Worm (Caenorhabditis elegans) whole organism, L4 larva: ENCODE results near the gene Y43C5A.2.
A peak's percentile ranks its signal among the peaks of the same experiment; 100 is the strongest.

ENCODE experiments used
- F49E8.2 ChIP-seq: sonication (generic microtip); optimal IDR thresholded peaks from 2 replicates; lab custom pipeline; 2016; ENCODE audit warnings: missing compliant biosample characterization, mild to moderate bottlenecking, missing genetic modification characterization, borderline replicate concordance
- T26A8.4 ChIP-seq: fragments of 200-800 bp; sonication (Bioruptor generic); IDR thresholded peaks from 2 replicates; pipeline ENCODE4 v1.3.6; 2022; ENCODE audit warnings: missing genetic modification characterization, missing compliant biosample characterization
- aha-1 ChIP-seq: fragments of 150-350 bp; peaks from one replicate; lab custom pipeline; 2014; ENCODE audit warnings: missing biosample characterization, missing genetic modification characterization
- ama-1 ChIP-seq: fragments of 150-350 bp; optimal IDR thresholded peaks from 2 replicates; lab custom pipeline; 2014; ENCODE audit warnings: inconsistent platforms, mixed read lengths
- arid-1 ChIP-seq: fragments of 200-800 bp; sonication (Bioruptor generic); conservative IDR thresholded peaks from 2 replicates; pipeline ENCODE4 v1.3.6; 2022; ENCODE audit warnings: missing genetic modification reagents, missing genetic modification characterization, missing compliant biosample characterization
- ceh-20 ChIP-seq: fragments of 200-800 bp; sonication (Bioruptor generic); IDR thresholded peaks from 2 replicates; pipeline ENCODE4 v1.3.6; 2022; ENCODE audit warnings: missing genetic modification reagents, missing genetic modification characterization, missing compliant biosample characterization
- daf-16 ChIP-seq, 3 experiments: sonication (generic microtip); optimal IDR thresholded peaks; 2 replicates each; lab custom pipeline; 2016 to 2017; ENCODE audit warnings: missing genetic modification characterization in 3 of 3, missing genetic modification reagents in 3 of 3, mild to moderate bottlenecking in 2 of 3, missing compliant biosample characterization in 2 of 3, missing biosample characterization in 1 of 3, moderate library complexity in 1 of 3
- dmd-6 ChIP-seq: fragments of 200-800 bp; sonication (Bioruptor generic); IDR thresholded peaks from 2 replicates; pipeline ENCODE4 v1.3.6; 2022; ENCODE audit warnings: missing genetic modification reagents, missing genetic modification characterization, missing compliant biosample characterization
- dpl-1 ChIP-seq: fragments of 150-350 bp; optimal IDR thresholded peaks from 2 replicates; lab custom pipeline; 2014; ENCODE audit warnings: missing biosample characterization, missing genetic modification reagents, missing genetic modification characterization
- duxl-1 ChIP-seq: sonication (generic microtip); optimal IDR thresholded peaks from 2 replicates; lab custom pipeline; 2016; ENCODE audit warnings: mild to moderate bottlenecking, missing genetic modification characterization, moderate library complexity, missing compliant biosample characterization; ENCODE audit not compliant: poor library complexity
- gei-8 ChIP-seq: fragments of 200-800 bp; sonication (Bioruptor generic); optimal IDR thresholded peaks from 2 replicates; lab custom pipeline; 2018; ENCODE audit warnings: mild to moderate bottlenecking, missing genetic modification characterization, missing compliant biosample characterization
- hif-1 ChIP-seq, 2 experiments: sonication (generic microtip); optimal IDR thresholded peaks; 2 replicates each; lab custom pipeline; 2016 to 2017; ENCODE audit warnings: missing compliant biosample characterization in 2 of 2, missing genetic modification characterization in 2 of 2, missing genetic modification reagents in 2 of 2, missing genotype in 2 of 2, mild to moderate bottlenecking in 1 of 2
- hlh-11 ChIP-seq: fragments of 200-800 bp; sonication (Bioruptor generic); optimal IDR thresholded peaks from 2 replicates; lab custom pipeline; 2018; ENCODE audit warnings: mild to moderate bottlenecking, missing genetic modification characterization, missing compliant biosample characterization
- hlh-30 ChIP-seq: sonication (generic microtip); optimal IDR thresholded peaks from 2 replicates; lab custom pipeline; 2017; ENCODE audit warnings: antibody characterized with exemption, mild to moderate bottlenecking, missing genetic modification characterization, missing compliant biosample characterization; ENCODE audit not compliant: insufficient read depth
- hmg-1.1 ChIP-seq: fragments of 200-800 bp; sonication (Bioruptor generic); IDR thresholded peaks from 2 replicates; pipeline ENCODE4 v1.3.6; 2022; ENCODE audit warnings: missing genetic modification reagents, missing genetic modification characterization, missing compliant biosample characterization
- lin-15B ChIP-seq: fragments of 150-350 bp; sonication (generic microtip); optimal IDR thresholded peaks from 3 replicates; lab custom pipeline; 2014; ENCODE audit warnings: missing biosample characterization, missing genetic modification characterization
- lir-3 ChIP-seq: sonication (generic microtip); optimal IDR thresholded peaks from 2 replicates; lab custom pipeline; 2016; ENCODE audit warnings: mild to moderate bottlenecking, missing genetic modification characterization, missing compliant biosample characterization
- lsy-2 ChIP-seq, 2 experiments: fragments of 150-350 bp in 1 of 2; sonication (generic microtip) in 1 of 2; optimal IDR thresholded peaks; 2 replicates each; lab custom pipeline; 2014 to 2017; ENCODE audit warnings: missing biosample characterization in 2 of 2, missing genetic modification characterization in 2 of 2
- mdt-29 ChIP-seq: fragments of 200-800 bp; sonication (Bioruptor generic); IDR thresholded peaks from 2 replicates; pipeline ENCODE4 v1.3.6; 2022; ENCODE audit warnings: missing genetic modification reagents, missing genetic modification characterization, missing compliant biosample characterization
- mep-1 ChIP-seq: fragments of 150-350 bp; sonication (generic microtip); optimal IDR thresholded peaks from 3 replicates; lab custom pipeline; 2014; ENCODE audit warnings: missing biosample characterization, missing genetic modification characterization
- mes-2 ChIP-seq: sonication (generic microtip); optimal IDR thresholded peaks from 2 replicates; lab custom pipeline; 2016; ENCODE audit warnings: missing genotype, mild to moderate bottlenecking, missing genetic modification characterization, missing compliant biosample characterization; ENCODE audit not compliant: poor library complexity, severe bottlenecking
- mxl-3 ChIP-seq: fragments of 200-800 bp; sonication (Bioruptor generic); optimal IDR thresholded peaks from 2 replicates; lab custom pipeline; 2018; ENCODE audit warnings: mild to moderate bottlenecking, missing genetic modification characterization, missing compliant biosample characterization
- nhr-10 ChIP-seq: fragments of 150-350 bp; optimal IDR thresholded peaks from 2 replicates; lab custom pipeline; 2014; ENCODE audit warnings: missing biosample characterization, missing genetic modification characterization
- nhr-11 ChIP-seq: fragments of 150-350 bp; optimal IDR thresholded peaks from 2 replicates; lab custom pipeline; 2014; ENCODE audit warnings: missing biosample characterization, missing genetic modification characterization
- nhr-25 ChIP-seq: sonication (generic microtip); optimal IDR thresholded peaks from 2 replicates; lab custom pipeline; 2017; ENCODE audit warnings: missing genetic modification characterization, mild to moderate bottlenecking, missing compliant biosample characterization, antibody characterized with exemption, moderate library complexity, borderline replicate concordance; ENCODE audit not compliant: insufficient read depth
- nhr-28 ChIP-seq: fragments of 150-350 bp; optimal IDR thresholded peaks from 2 replicates; lab custom pipeline; 2014; ENCODE audit warnings: missing biosample characterization, missing genetic modification characterization
- nhr-6 ChIP-seq: fragments of 150-350 bp; optimal IDR thresholded peaks from 2 replicates; lab custom pipeline; 2014; ENCODE audit warnings: missing biosample characterization, missing genetic modification characterization
- nhr-77 ChIP-seq: fragments of 150-350 bp; optimal IDR thresholded peaks from 2 replicates; lab custom pipeline; 2014; ENCODE audit warnings: missing biosample characterization, missing genetic modification characterization
- php-3 ChIP-seq: fragments of 200-800 bp; sonication (Bioruptor generic); IDR thresholded peaks from 2 replicates; pipeline ENCODE4 v1.3.6; 2022; ENCODE audit warnings: missing genetic modification reagents, missing genetic modification characterization, missing compliant biosample characterization
- rbr-2 ChIP-seq: sonication (generic microtip); optimal IDR thresholded peaks from 2 replicates; lab custom pipeline; 2016; ENCODE audit warnings: missing genotype, missing genetic modification characterization, missing compliant biosample characterization
- skn-1 ChIP-seq: fragments of 150-350 bp; optimal IDR thresholded peaks from 2 replicates; lab custom pipeline; 2014; ENCODE audit warnings: missing biosample characterization, missing genetic modification characterization
- spr-3 ChIP-seq: fragments of 200-800 bp; sonication (Bioruptor generic); optimal IDR thresholded peaks from 2 replicates; lab custom pipeline; 2018; ENCODE audit warnings: mild to moderate bottlenecking, missing genetic modification characterization, missing compliant biosample characterization
- tag-97 ChIP-seq: fragments of 200-800 bp; sonication (Bioruptor generic); IDR thresholded peaks from 2 replicates; pipeline ENCODE4 v1.3.6; 2022; ENCODE audit warnings: missing genetic modification characterization, missing compliant biosample characterization
- unc-39 ChIP-seq: sonication (generic microtip); optimal IDR thresholded peaks from 2 replicates; lab custom pipeline; 2017; ENCODE audit warnings: missing biosample characterization, missing genetic modification characterization
- unc-62 ChIP-seq, 3 experiments: fragments of 150-350 bp in 1 of 3; sonication (generic microtip); optimal IDR thresholded peaks in 2 of 3; peaks in 1 of 3; 1 replicate in 1 of 3; 2 replicates in 2 of 3; lab custom pipeline; 2014 to 2017; ENCODE audit warnings: missing biosample characterization in 3 of 3, missing genetic modification characterization in 3 of 3, missing genetic modification reagents in 3 of 3, missing genotype in 1 of 3
- zag-1 ChIP-seq: fragments of 150-350 bp; optimal IDR thresholded peaks from 2 replicates; lab custom pipeline; 2014; ENCODE audit warnings: missing biosample characterization, missing genetic modification characterization
- zip-11 ChIP-seq: fragments of 200-800 bp; sonication (Bioruptor generic); IDR thresholded peaks from 2 replicates; pipeline ENCODE4 v1.3.6; 2022; ENCODE audit warnings: missing genetic modification characterization, missing compliant biosample characterization
- zip-2 ChIP-seq: fragments of 150-350 bp; optimal IDR thresholded peaks from 2 replicates; lab custom pipeline; 2014; ENCODE audit warnings: missing biosample characterization, missing genetic modification characterization

Gene Y43C5A.2

ce11 chrIV:10222122-10222589 is 47.5 kb upstream of the Y43C5A.2 start, which contains the start of gene C24F3.2:
TSS of gene C24F3.2 (plus strand) at chrIV:10222539.
- TF ChIP-seq hif-1 (tag; optimal IDR thresholded peaks at IDR 0.05; lab: Kevin White, UChicago) (no peak), unc-62 (GFP tag; optimal IDR thresholded peaks at IDR 0.05 in 1 of 2; lab: Kevin White, UChicago) (peak in 1 of 2 experiments; percentile 98), unc-62 (tag; optimal IDR thresholded peaks at IDR 0.05; lab: Kevin White, UChicago) (no peak), nhr-11 (tag; lab: Kevin White, UChicago) (peak; percentile 36), ceh-20 (no peak), tag-97 (no peak), gei-8 (GFP tag; lab: Kevin White, UChicago) (no peak), F49E8.2 (no peak), hlh-11 (peak; percentile 81), php-3 (GFP tag; lab: Robert Waterston, UW) (0 out of 2 replicates have a peak, but pooled peaks have one; percentile 20), dpl-1 (GFP tag; lab: Kevin White, UChicago) (peak; percentile 75), lir-3 (tag; lab: Kevin White, UChicago) (no peak), hmg-1.1 (GFP tag; lab: Robert Waterston, UW) (peak; percentile 68), ama-1 (lab: Kevin White, UChicago) (no peak), nhr-25 (tag; lab: Kevin White, UChicago) (peak; percentile 58), nhr-10 (tag; lab: Kevin White, UChicago) (no peak), mes-2 (tag; lab: Kevin White, UChicago) (peak; percentile 57), skn-1 (tag; lab: Kevin White, UChicago) (no peak), zip-2 (tag; lab: Kevin White, UChicago) (no peak), mxl-3 (GFP tag; lab: Kevin White, UChicago) (peak; percentile 88), nhr-6 (tag; lab: Kevin White, UChicago) (peak; percentile 7), zip-11 (GFP tag; lab: Robert Waterston, UW) (no peak), dmd-6 (peak; percentile 48; the same call in 1 of the 2 replicates), mep-1 (tag; lab: Kevin White, UChicago) (no peak), spr-3 (GFP tag; lab: Kevin White, UChicago) (no peak), lin-15B (tag; lab: Kevin White, UChicago) (no peak), nhr-77 (tag; lab: Kevin White, UChicago) (no peak), arid-1 (GFP tag; lab: Robert Waterston, UW) (0 out of 2 replicates have a peak, but pooled peaks have one; percentile 38), lsy-2 (tag; optimal IDR thresholded peaks at IDR 0.05; lab: Kevin White, UChicago) (peak; percentile 79 to 97), rbr-2 (tag; lab: Kevin White, UChicago) (peak; percentile 52), daf-16 (GFP tag; optimal IDR thresholded peaks at IDR 0.05; lab: Kevin White, UChicago) (peak in 1 of 2 experiments; percentile 7), daf-16 (tag; optimal IDR thresholded peaks at IDR 0.05; lab: Kevin White, UChicago) (peak; percentile 45), unc-39 (tag; lab: Kevin White, UChicago) (no peak), nhr-28 (tag; lab: Kevin White, UChicago) (peak; percentile 57), aha-1 (tag; lab: Kevin White, UChicago) (peak; percentile 95), hlh-30 (tag; lab: Kevin White, UChicago) (peak; percentile 58)
- TF ChIP-seq, all 104 proteins: peak for 18

ce11 chrIV:10223723-10224122 is 46.0 kb upstream of the Y43C5A.2 start, which contains the start of gene nas-12:
TSS of gene nas-12 (plus strand) at chrIV:10224023.
- TF ChIP-seq hmg-1.1 (GFP tag; lab: Robert Waterston, UW) (no peak), mdt-29 (no peak), duxl-1 (tag; lab: Kevin White, UChicago) (no peak), T26A8.4 (GFP tag; lab: Robert Waterston, UW) (no peak), unc-39 (tag; lab: Kevin White, UChicago) (no peak), aha-1 (tag; lab: Kevin White, UChicago) (no peak), zag-1 (tag; lab: Kevin White, UChicago) (no peak), unc-62 (GFP tag; optimal IDR thresholded peaks at IDR 0.05 in 1 of 2; lab: Kevin White, UChicago) (no peak), unc-62 (tag; optimal IDR thresholded peaks at IDR 0.05; lab: Kevin White, UChicago) (no peak)
